Worm (Caenorhabditis elegans): Measurements from ENCODE around the gene R05G6.9.

DNA sequence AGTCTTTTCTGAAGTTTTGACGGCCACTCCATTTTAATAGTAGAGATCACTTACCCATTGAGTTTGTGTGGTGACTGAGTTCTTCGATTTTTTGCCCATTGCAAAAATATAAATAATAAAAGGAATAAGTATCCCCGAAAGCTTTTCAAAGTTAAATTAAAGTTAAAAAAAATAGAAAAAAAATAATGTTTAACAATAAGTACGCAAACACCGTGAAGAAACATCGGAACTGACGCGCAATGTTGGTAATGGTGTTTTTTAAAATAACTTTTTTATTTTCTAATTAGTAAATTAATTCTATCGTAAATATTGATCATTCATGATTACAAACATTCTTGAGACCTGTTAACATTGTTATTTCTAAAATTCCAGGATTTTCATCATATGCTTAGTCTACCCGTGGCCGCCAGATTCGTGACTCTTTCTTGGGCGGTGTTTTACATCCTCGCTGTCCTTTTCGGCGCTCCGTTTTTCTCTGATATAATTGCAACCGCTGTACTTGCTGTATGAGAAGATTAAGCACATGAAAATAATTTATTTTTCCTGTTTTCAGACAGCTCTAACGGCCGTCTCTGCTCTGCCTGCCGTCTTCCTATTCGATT is 40.3 kb upstream of the R05G6.9 start, which contains the start of the genes F49E8.7, F49E8.8 and nprl-2:
- TF ChIP-seq lsy-2 (tag; optimal IDR thresholded peaks at IDR 0.05) (no peak), elt-3 (tag; optimal IDR thresholded peaks at IDR 0.05) (no peak), unc-39 (tag; optimal IDR thresholded peaks at IDR 0.05) (no peak), ces-1 (GFP tag; optimal IDR thresholded peaks at IDR 0.05) (no peak)
